1 fruit fly cellular context compared by ENCODE assay signal in genomic region chr3R:13057121-13057805, dm6.
A peak's percentile ranks its signal among the peaks of the same experiment; 100 is the strongest.
TF ChIP-seq lines count a peak whose summit lies in the region.

Gene sim (plus strand): TSS chr3R:13057755.

TF ChIP-seq in whole organism, embryonic, 481 proteins besides CTCF, POLR2A, EP300 and RAD21 (continued from another document):
- TF ChIP-seq CG12236 (GFP tag; optimal IDR thresholded peaks at IDR 0.05; lab: Kevin White, UChicago) (no peak), knrl (GFP tag; IDR thresholded peaks at IDR 0.05; lab: Robert Waterston, UW; ENCODE audit: partially characterized antibody) (0 out of 3 replicates have a peak, but pooled peaks have one; percentile 25), CG14860 (GFP tag; IDR thresholded peaks at IDR 0.05; lab: Robert Waterston, UW; ENCODE audit: partially characterized antibody) (no peak), CG17328 (GFP tag; IDR thresholded peaks at IDR 0.05; lab: Robert Waterston, UW) (0 out of 2 replicates have a peak, but pooled peaks have one; percentile 24), Nf-YA (GFP tag; IDR thresholded peaks at IDR 0.05; lab: Robert Waterston, UW) (0 out of 2 replicates have a peak, but pooled peaks have one; percentile 28), sna (GFP tag; IDR thresholded peaks at IDR 0.05; lab: Robert Waterston, UW; ENCODE audit: partially characterized antibody) (peak; percentile 32; the same call in 1 of the 2 replicates), CG2199 (GFP tag; IDR thresholded peaks at IDR 0.05; lab: Robert Waterston, UW) (0 out of 3 replicates have a peak, but pooled peaks have one; percentile 53), Bgb (GFP tag; IDR thresholded peaks at IDR 0.05; lab: Robert Waterston, UW; ENCODE audit: partially characterized antibody) (peak; percentile 17; the same call in 1 of the 2 replicates)
